Fruit fly (Drosophila melanogaster): ENCODE data around the gene Nplp2.

The Nplp2 gene

DNA sequence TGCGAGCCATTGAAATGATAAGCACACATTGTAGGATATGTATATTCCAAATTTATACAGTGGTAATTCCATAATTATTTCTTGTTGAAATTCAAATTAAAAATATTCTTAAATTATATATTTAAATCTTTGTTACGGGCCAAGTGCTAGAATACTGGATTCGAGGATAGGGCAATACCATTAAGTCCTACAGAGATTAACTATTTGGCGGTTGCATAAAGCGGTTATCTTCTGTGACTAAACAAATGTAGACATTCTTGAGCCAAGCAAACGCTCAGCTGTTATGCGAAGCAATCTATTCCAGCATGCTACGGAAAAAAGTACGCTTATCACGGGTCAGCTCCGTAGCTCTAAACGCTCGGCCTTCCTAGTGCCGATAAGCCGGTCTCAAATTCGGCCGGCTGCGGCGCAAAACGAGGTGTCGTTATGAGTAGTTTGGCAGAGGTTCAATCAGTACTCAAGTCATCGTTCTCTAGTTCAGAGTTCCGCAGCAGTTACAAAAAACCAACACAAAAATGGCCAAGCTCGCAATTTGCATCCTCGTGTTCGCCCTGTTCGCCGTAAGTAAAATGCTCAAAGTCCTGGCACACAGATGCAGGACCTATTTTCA is at the start of gene Nplp2 (continued):
- TF ChIP-seq CG16813 (GFP tag; IDR thresholded peaks at IDR 0.05; ENCODE audit: partially characterized antibody) (no peak), dpn (GFP tag; optimal IDR thresholded peaks at IDR 0.05) (peak in 1 of 2 experiments; percentile 52), sens (GFP tag) (peak; percentile 79), CG14014 (GFP tag; IDR thresholded peaks at IDR 0.05) (peak; percentile 65), Gug (GFP tag; IDR thresholded peaks at IDR 0.05) (peak; percentile 41; the same call in 1 of the 4 replicates), CG7357 (GFP tag; IDR thresholded peaks at IDR 0.05) (0 out of 3 replicates have a peak, but pooled peaks have one; percentile 25), CG13296 (GFP tag; optimal IDR thresholded peaks at IDR 0.05) (peak; percentile 10), sisA (GFP tag; IDR thresholded peaks at IDR 0.05) (peak; percentile 32; the same call in 1 of the 2 replicates), CG11504 (tag; optimal IDR thresholded peaks at IDR 0.05) (peak; percentile 54), twi (tag; optimal IDR thresholded peaks at IDR 0.05) (peak; percentile 30), CG18619 (GFP tag; optimal IDR thresholded peaks at IDR 0.05) (peak; percentile 60), Elba2 (GFP tag; optimal IDR thresholded peaks at IDR 0.05) (no peak), Rx (GFP tag; IDR thresholded peaks at IDR 0.05) (0 out of 2 replicates have a peak, but pooled peaks have one; percentile 6), tio (GFP tag; optimal IDR thresholded peaks at IDR 0.05) (peak; percentile 44), exex (tag; optimal IDR thresholded peaks at IDR 0.05) (no peak), Fer3 (tag; optimal IDR thresholded peaks at IDR 0.05) (peak; percentile 36), NFAT (GFP tag; IDR thresholded peaks at IDR 0.05) (peak; percentile 52; the same call in 1 of the 2 replicates), CG18599 (GFP tag; optimal IDR thresholded peaks at IDR 0.05) (peak; percentile 62), CG17361 (GFP tag; IDR thresholded peaks at IDR 0.05) (peak; percentile 60; the same call in 2 of the 3 replicates), CG1529 (GFP tag; optimal IDR thresholded peaks at IDR 0.05) (no peak), lab (GFP tag; optimal IDR thresholded peaks at IDR 0.05) (peak; percentile 54), CG13624 (GFP tag; optimal IDR thresholded peaks at IDR 0.05) (peak; percentile 92), Gsc (GFP tag; IDR thresholded peaks at IDR 0.05) (no peak), Stat92E (GFP tag; optimal IDR thresholded peaks at IDR 0.05) (no peak), az2 (GFP tag; optimal IDR thresholded peaks at IDR 0.05) (peak; percentile 56), ttk (GFP tag; IDR thresholded peaks at IDR 0.05) (peak; percentile 41; the same call in 1 of the 2 replicates), ATbp (GFP tag; optimal IDR thresholded peaks at IDR 0.05) (peak; percentile 14), CG6689 (GFP tag; IDR thresholded peaks at IDR 0.05) (peak; percentile 61), CG10209 (GFP tag; optimal IDR thresholded peaks at IDR 0.05) (peak; percentile 56), pan (optimal IDR thresholded peaks at IDR 0.05) (no peak), pan (GFP tag; optimal IDR thresholded peaks at IDR 0.05 in 1 of 2, IDR thresholded peaks at IDR 0.05 in 1 of 2) (peak in 1 of 2 experiments; percentile 40), slp2 (GFP tag; optimal IDR thresholded peaks at IDR 0.05) (no peak), onecut (GFP tag; IDR thresholded peaks at IDR 0.05) (peak; percentile 54), CG11247 (GFP tag; IDR thresholded peaks at IDR 0.05) (peak; percentile 40; the same call in 1 of the 2 replicates), dmrt11E (tag; optimal IDR thresholded peaks at IDR 0.05) (peak; percentile 62), CG2875 (GFP tag; optimal IDR thresholded peaks at IDR 0.05) (peak; percentile 5), grau (tag; optimal IDR thresholded peaks at IDR 0.05) (peak; percentile 91), otp (GFP tag; IDR thresholded peaks at IDR 0.05) (peak; percentile 45; the same call in 1 of the 3 replicates), CG3281 (GFP tag; optimal IDR thresholded peaks at IDR 0.05) (peak; percentile 42), CG9215 (GFP tag; IDR thresholded peaks at IDR 0.05) (peak; percentile 59; the same call in 1 of the 2 replicates), ssp (GFP tag; IDR thresholded peaks at IDR 0.05) (peak; percentile 27; the same call in 1 of the 2 replicates), CG43689 (GFP tag; IDR thresholded peaks at IDR 0.05) (peak; percentile 44; the same call in 1 of the 2 replicates), Nf-YB (GFP tag; optimal IDR thresholded peaks at IDR 0.05) (peak; percentile 12), CG4360 (GFP tag; IDR thresholded peaks at IDR 0.05) (no peak), Hand (GFP tag; optimal IDR thresholded peaks at IDR 0.05) (no peak), tgo (GFP tag; IDR thresholded peaks at IDR 0.05) (peak; percentile 63; the same call in 2 of the 3 replicates), dimm (GFP tag; IDR thresholded peaks at IDR 0.05) (0 out of 2 replicates have a peak, but pooled peaks have one; percentile 13), CG32772 (GFP tag; IDR thresholded peaks at IDR 0.05) (peak; percentile 35; the same call in 1 of the 2 replicates), CG7556 (GFP tag; optimal IDR thresholded peaks at IDR 0.05) (peak; percentile 56)
